Worm (Caenorhabditis elegans) whole organism, L4 larva: ENCODE measurements around the gene gpa-6.

Experiments
- F26F4.8 ChIP-seq: fragments of 200-800 bp; sonication (Bioruptor generic); conservative IDR thresholded peaks from 2 replicates; pipeline ENCODE4 v1.3.6; 2022; ENCODE audit warnings: missing genetic modification characterization, missing compliant biosample characterization
- Y105C5A.15 ChIP-seq: fragments of 200-800 bp; sonication (Bioruptor generic); IDR thresholded peaks from 2 replicates; pipeline ENCODE4 v1.3.6; 2022; ENCODE audit warnings: missing genetic modification characterization, missing compliant biosample characterization
- aha-1 ChIP-seq: fragments of 150-350 bp; peaks from one replicate; lab custom pipeline; 2014; ENCODE audit warnings: missing biosample characterization, missing genetic modification characterization
- arid-1 ChIP-seq: fragments of 200-800 bp; sonication (Bioruptor generic); conservative IDR thresholded peaks from 2 replicates; pipeline ENCODE4 v1.3.6; 2022; ENCODE audit warnings: missing genetic modification reagents, missing genetic modification characterization, missing compliant biosample characterization
- attf-4 ChIP-seq: sonication (generic microtip); optimal IDR thresholded peaks from 3 replicates; lab custom pipeline; 2017; ENCODE audit warnings: missing biosample characterization, missing genetic modification characterization
- ceh-28 ChIP-seq: fragments of 150-350 bp; optimal IDR thresholded peaks from 2 replicates; lab custom pipeline; 2014; ENCODE audit warnings: missing biosample characterization, missing genetic modification reagents, missing genetic modification characterization
- daf-16 ChIP-seq, 3 experiments: sonication (generic microtip); optimal IDR thresholded peaks; 2 replicates each; lab custom pipeline; 2016 to 2017; ENCODE audit warnings: missing genetic modification characterization in 3 of 3, missing genetic modification reagents in 3 of 3, mild to moderate bottlenecking in 2 of 3, missing compliant biosample characterization in 2 of 3, missing biosample characterization in 1 of 3, moderate library complexity in 1 of 3
- daf-19 ChIP-seq: fragments of 200-800 bp; sonication (Bioruptor generic); conservative IDR thresholded peaks from 2 replicates; pipeline ENCODE4 v1.3.6; 2022; ENCODE audit warnings: missing genetic modification characterization, missing compliant biosample characterization
- daf-8 ChIP-seq: fragments of 200-800 bp; sonication (Bioruptor generic); IDR thresholded peaks from 2 replicates; pipeline ENCODE4 v1.3.6; 2022; ENCODE audit warnings: missing genetic modification characterization, missing compliant biosample characterization
- dmd-6 ChIP-seq: fragments of 200-800 bp; sonication (Bioruptor generic); IDR thresholded peaks from 2 replicates; pipeline ENCODE4 v1.3.6; 2022; ENCODE audit warnings: missing genetic modification reagents, missing genetic modification characterization, missing compliant biosample characterization
- dmd-8 ChIP-seq: fragments of 200-800 bp; sonication (Bioruptor generic); IDR thresholded peaks from 2 replicates; pipeline ENCODE4 v1.3.6; 2022; ENCODE audit warnings: missing genetic modification characterization, missing compliant biosample characterization
- dmd-9 ChIP-seq: fragments of 200-800 bp; sonication (Bioruptor generic); IDR thresholded peaks from 2 replicates; pipeline ENCODE4 v1.3.6; 2022; ENCODE audit warnings: missing genetic modification reagents, missing genetic modification characterization, missing compliant biosample characterization
- dpl-1 ChIP-seq: fragments of 150-350 bp; optimal IDR thresholded peaks from 2 replicates; lab custom pipeline; 2014; ENCODE audit warnings: missing biosample characterization, missing genetic modification reagents, missing genetic modification characterization
- dve-1 ChIP-seq: sonication (generic microtip); optimal IDR thresholded peaks from 2 replicates; lab custom pipeline; 2017; ENCODE audit warnings: antibody characterized with exemption, mild to moderate bottlenecking, missing genetic modification characterization, missing compliant biosample characterization; ENCODE audit not compliant: insufficient read depth
- egl-43 ChIP-seq: fragments of 200-800 bp; sonication (Bioruptor generic); IDR thresholded peaks from 2 replicates; pipeline ENCODE4 v1.3.6; 2022; ENCODE audit warnings: missing genetic modification reagents, missing genetic modification characterization, missing compliant biosample characterization
- fkh-10 ChIP-seq: fragments of 150-350 bp; optimal IDR thresholded peaks from 2 replicates; lab custom pipeline; 2014; ENCODE audit warnings: missing biosample characterization, missing genetic modification reagents, missing genetic modification characterization
- hlh-11 ChIP-seq: fragments of 200-800 bp; sonication (Bioruptor generic); optimal IDR thresholded peaks from 2 replicates; lab custom pipeline; 2018; ENCODE audit warnings: mild to moderate bottlenecking, missing genetic modification characterization, missing compliant biosample characterization
- hlh-30 ChIP-seq: sonication (generic microtip); optimal IDR thresholded peaks from 2 replicates; lab custom pipeline; 2017; ENCODE audit warnings: antibody characterized with exemption, mild to moderate bottlenecking, missing genetic modification characterization, missing compliant biosample characterization; ENCODE audit not compliant: insufficient read depth
- lin-1 ChIP-seq: fragments of 200-800 bp; sonication (Bioruptor generic); IDR thresholded peaks from 2 replicates; pipeline ENCODE4 v1.3.6; 2022; ENCODE audit warnings: missing genetic modification reagents, missing genetic modification characterization, missing compliant biosample characterization
- lin-13 ChIP-seq: fragments of 150-350 bp; optimal IDR thresholded peaks from 2 replicates; lab custom pipeline; 2014; ENCODE audit warnings: missing biosample characterization, missing genetic modification reagents, missing genetic modification characterization
- lin-29 ChIP-seq: fragments of 200-800 bp; sonication (Bioruptor generic); IDR thresholded peaks from 2 replicates; pipeline ENCODE4 v1.3.6; 2022; ENCODE audit warnings: missing genetic modification reagents, missing genetic modification characterization, missing compliant biosample characterization
- lsy-2 ChIP-seq, 2 experiments: fragments of 150-350 bp in 1 of 2; sonication (generic microtip) in 1 of 2; optimal IDR thresholded peaks; 2 replicates each; lab custom pipeline; 2014 to 2017; ENCODE audit warnings: missing biosample characterization in 2 of 2, missing genetic modification characterization in 2 of 2
- mdl-1 ChIP-seq, 2 experiments: fragments of 150-350 bp in 1 of 2; sonication (generic microtip) in 1 of 2; optimal IDR thresholded peaks; 2 replicates each; lab custom pipeline; 2014 to 2017; ENCODE audit warnings: missing biosample characterization in 2 of 2, missing genetic modification characterization in 2 of 2
- mep-1 ChIP-seq: fragments of 150-350 bp; sonication (generic microtip); optimal IDR thresholded peaks from 3 replicates; lab custom pipeline; 2014; ENCODE audit warnings: missing biosample characterization, missing genetic modification characterization
- mes-2 ChIP-seq: sonication (generic microtip); optimal IDR thresholded peaks from 2 replicates; lab custom pipeline; 2016; ENCODE audit warnings: missing genotype, mild to moderate bottlenecking, missing genetic modification characterization, missing compliant biosample characterization; ENCODE audit not compliant: poor library complexity, severe bottlenecking
- mxl-2 ChIP-seq: fragments of 200-800 bp; sonication (Bioruptor generic); conservative IDR thresholded peaks from 2 replicates; pipeline ENCODE4 v1.3.6; 2022; ENCODE audit warnings: missing genetic modification reagents, missing genetic modification characterization, missing compliant biosample characterization
- mxl-3 ChIP-seq: fragments of 200-800 bp; sonication (Bioruptor generic); optimal IDR thresholded peaks from 2 replicates; lab custom pipeline; 2018; ENCODE audit warnings: mild to moderate bottlenecking, missing genetic modification characterization, missing compliant biosample characterization
- nhr-10 ChIP-seq: fragments of 150-350 bp; optimal IDR thresholded peaks from 2 replicates; lab custom pipeline; 2014; ENCODE audit warnings: missing biosample characterization, missing genetic modification characterization
- nhr-102 ChIP-seq: sonication (generic microtip); optimal IDR thresholded peaks from 2 replicates; lab custom pipeline; 2016; ENCODE audit warnings: mild to moderate bottlenecking, missing genetic modification characterization, moderate library complexity, missing compliant biosample characterization
- nhr-237 ChIP-seq: sonication (generic microtip); optimal IDR thresholded peaks from 2 replicates; lab custom pipeline; 2017; ENCODE audit warnings: missing biosample characterization, missing genetic modification characterization
- nhr-25 ChIP-seq: sonication (generic microtip); optimal IDR thresholded peaks from 2 replicates; lab custom pipeline; 2017; ENCODE audit warnings: missing genetic modification characterization, mild to moderate bottlenecking, missing compliant biosample characterization, antibody characterized with exemption, moderate library complexity, borderline replicate concordance; ENCODE audit not compliant: insufficient read depth
- nhr-28 ChIP-seq: fragments of 150-350 bp; optimal IDR thresholded peaks from 2 replicates; lab custom pipeline; 2014; ENCODE audit warnings: missing biosample characterization, missing genetic modification characterization
- nhr-41 ChIP-seq: fragments of 200-800 bp; sonication (Bioruptor generic); IDR thresholded peaks from 2 replicates; pipeline ENCODE4 v1.3.6; 2022; ENCODE audit warnings: missing genetic modification reagents, missing genetic modification characterization, missing compliant biosample characterization
- nhr-48 ChIP-seq: sonication (generic microtip); optimal IDR thresholded peaks from 2 replicates; lab custom pipeline; 2016; ENCODE audit warnings: mild to moderate bottlenecking, missing genetic modification characterization, missing compliant biosample characterization
- nhr-77 ChIP-seq: fragments of 150-350 bp; optimal IDR thresholded peaks from 2 replicates; lab custom pipeline; 2014; ENCODE audit warnings: missing biosample characterization, missing genetic modification characterization
- pha-4 ChIP-seq, 2 experiments: fragments of 150-350 bp in 1 of 2; fragments of 200-800 bp in 1 of 2; sonication (Bioruptor generic) in 1 of 2; IDR thresholded peaks in 1 of 2; optimal IDR thresholded peaks in 1 of 2; 2 replicates each; pipeline versions ENCODE4 v1.3.6 to Lab custom; 2014 to 2022; ENCODE audit warnings: missing genetic modification characterization in 2 of 2, missing genetic modification reagents in 2 of 2, missing biosample characterization in 1 of 2, missing compliant biosample characterization in 1 of 2
- php-3 ChIP-seq: fragments of 200-800 bp; sonication (Bioruptor generic); IDR thresholded peaks from 2 replicates; pipeline ENCODE4 v1.3.6; 2022; ENCODE audit warnings: missing genetic modification reagents, missing genetic modification characterization, missing compliant biosample characterization
- pqm-1 ChIP-seq: sonication (generic microtip); optimal IDR thresholded peaks from 2 replicates; lab custom pipeline; 2017; ENCODE audit warnings: missing biosample characterization, missing genetic modification characterization
- tag-97 ChIP-seq: fragments of 200-800 bp; sonication (Bioruptor generic); IDR thresholded peaks from 2 replicates; pipeline ENCODE4 v1.3.6; 2022; ENCODE audit warnings: missing genetic modification characterization, missing compliant biosample characterization
- tra-1 ChIP-seq: fragments of 200-800 bp; sonication (Bioruptor generic); IDR thresholded peaks from 2 replicates; pipeline ENCODE4 v1.3.6; 2022; ENCODE audit warnings: missing genetic modification reagents, missing genetic modification characterization, missing compliant biosample characterization
- unc-62 ChIP-seq, 3 experiments: fragments of 150-350 bp in 1 of 3; sonication (generic microtip); optimal IDR thresholded peaks in 2 of 3; peaks in 1 of 3; 1 replicate in 1 of 3; 2 replicates in 2 of 3; lab custom pipeline; 2014 to 2017; ENCODE audit warnings: missing biosample characterization in 3 of 3, missing genetic modification characterization in 3 of 3, missing genetic modification reagents in 3 of 3, missing genotype in 1 of 3
- zfp-3 ChIP-seq: fragments of 200-800 bp; sonication (Bioruptor generic); conservative IDR thresholded peaks from 2 replicates; pipeline ENCODE4 v1.3.6; 2022; ENCODE audit warnings: missing genetic modification reagents, missing genetic modification characterization, missing compliant biosample characterization

The gpa-6 gene

DNA sequence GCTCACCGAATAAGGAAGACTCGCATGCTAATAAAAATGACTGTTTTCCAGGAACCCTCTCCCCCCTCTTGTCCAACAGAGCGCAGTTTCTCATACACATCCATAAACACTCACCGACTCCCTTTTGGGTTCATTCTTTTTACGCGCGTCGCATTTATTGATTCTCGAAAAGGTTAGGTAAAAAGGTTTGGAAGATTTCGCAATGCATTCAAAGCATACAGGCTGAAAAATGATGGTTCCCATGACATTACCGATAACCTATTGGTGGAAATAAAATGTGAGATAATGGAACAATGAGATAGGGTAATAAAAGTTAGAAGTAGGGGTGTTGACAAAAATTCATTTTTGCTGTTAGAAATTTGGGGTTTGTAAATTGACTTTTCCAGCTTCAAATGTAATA, 32.5 kb upstream of the gpa-6 start:
- peak; percentile 12 for TF ChIP-seq mes-2 (tag; lab: Kevin White, UChicago)
- no peak for TF ChIP-seq daf-8 (GFP tag; lab: Robert Waterston, UW)
- no peak for TF ChIP-seq lin-29 (GFP tag; lab: Robert Waterston, UW)
- no peak for TF ChIP-seq nhr-237
- TF ChIP-seq aha-1 = peak; percentile 10

ce11 chrX:13159005-13159404, 32.0 kb upstream of the gpa-6 start:
- TF ChIP-seq php-3 (GFP tag; lab: Robert Waterston, UW) (peak; percentile 45; the same call in 1 of the 2 replicates), tag-97 (no peak), nhr-77 (tag; lab: Kevin White, UChicago) (peak; percentile 59), daf-19 (GFP tag; lab: Robert Waterston, UW) (no peak), nhr-28 (tag; lab: Kevin White, UChicago) (peak; percentile 90), mdl-1 (tag; optimal IDR thresholded peaks at IDR 0.05; lab: Kevin White, UChicago) (peak in 1 of 2 experiments; percentile 32), mxl-3 (GFP tag; lab: Kevin White, UChicago) (peak; percentile 52), hlh-30 (tag; lab: Kevin White, UChicago) (peak; percentile 46), dmd-6 (GFP tag; lab: Robert Waterston, UW) (peak; percentile 82), nhr-41 (GFP tag; lab: Robert Waterston, UW) (peak; percentile 22; the same call in 1 of the 2 replicates), arid-1 (GFP tag; lab: Robert Waterston, UW) (no peak), lin-1 (GFP tag; lab: Robert Waterston, UW) (peak; percentile 78; the same call in 1 of the 2 replicates), lsy-2 (tag; optimal IDR thresholded peaks at IDR 0.05; lab: Kevin White, UChicago) (peak in 1 of 2 experiments; percentile 48), daf-16 (GFP tag; optimal IDR thresholded peaks at IDR 0.05; lab: Kevin White, UChicago) (peak in 1 of 2 experiments; percentile 71), daf-16 (tag; optimal IDR thresholded peaks at IDR 0.05; lab: Kevin White, UChicago) (peak; percentile 97), tra-1 (peak; percentile 82), hlh-11 (tag; lab: Kevin White, UChicago) (peak; percentile 90), mes-2 (tag; lab: Kevin White, UChicago) (peak; percentile 28), egl-43 (GFP tag; lab: Robert Waterston, UW) (no peak), mep-1 (tag; lab: Kevin White, UChicago) (peak; percentile 59), dve-1 (tag; lab: Kevin White, UChicago) (peak; percentile 85), pha-4 (GFP tag; IDR thresholded peaks at IDR 0.05; lab: Robert Waterston, UW) (no peak), pha-4 (tag; optimal IDR thresholded peaks at IDR 0.05; lab: Kevin White, UChicago) (peak; percentile 23), nhr-48 (tag; lab: Kevin White, UChicago) (peak; percentile 54), F26F4.8 (GFP tag; lab: Robert Waterston, UW) (no peak), Y105C5A.15 (GFP tag; lab: Robert Waterston, UW) (no peak), unc-62 (GFP tag; optimal IDR thresholded peaks at IDR 0.05 in 1 of 2; lab: Kevin White, UChicago) (peak in 1 of 2 experiments; percentile 83), unc-62 (tag; optimal IDR thresholded peaks at IDR 0.05; lab: Kevin White, UChicago) (no peak), nhr-102 (peak; percentile 31), aha-1 (peak; percentile 14), pqm-1 (peak; percentile 95), lin-13 (GFP tag; lab: Kevin White, UChicago) (peak; percentile 15)

DNA sequence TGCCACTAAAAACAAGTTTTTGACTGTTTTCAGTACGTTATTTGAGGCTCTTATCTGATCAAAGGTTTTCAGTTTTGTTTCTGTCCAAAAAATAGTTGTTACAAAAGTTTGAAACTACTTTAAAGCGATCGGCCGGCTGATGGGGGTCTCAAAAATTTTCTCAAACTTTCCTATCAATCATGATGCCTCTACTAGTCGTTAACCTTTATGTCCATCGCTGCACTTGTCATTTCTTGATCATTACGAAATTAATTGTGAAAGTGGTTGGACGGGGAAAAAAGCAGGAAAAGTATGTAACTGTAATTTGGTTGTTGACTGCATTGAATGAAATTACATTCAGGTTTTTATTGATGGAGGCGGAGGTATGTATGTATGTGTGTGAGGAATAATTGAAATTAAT, 31.1 kb upstream of the gpa-6 start:
- TF ChIP-seq nhr-25 (tag; lab: Kevin White, UChicago) = no peak
- no peak for TF ChIP-seq nhr-77 (tag; lab: Kevin White, UChicago)
- 0 out of 2 replicates have a peak, but pooled peaks have one; percentile 15 for TF ChIP-seq tra-1
- no peak for TF ChIP-seq mxl-2 (GFP tag; lab: Robert Waterston, UW)
- TF ChIP-seq php-3 (GFP tag; lab: Robert Waterston, UW) = no peak
- no peak for TF ChIP-seq nhr-10
- TF ChIP-seq unc-62 (GFP tag; optimal IDR thresholded peaks at IDR 0.05 in 1 of 2; lab: Kevin White, UChicago) = peak in 1 of 2 experiments; percentile 13
- no peak for TF ChIP-seq unc-62 (tag; optimal IDR thresholded peaks at IDR 0.05; lab: Kevin White, UChicago)
- TF ChIP-seq dpl-1 (GFP tag; lab: Kevin White, UChicago) = no peak
- TF ChIP-seq daf-16 (GFP tag; optimal IDR thresholded peaks at IDR 0.05; lab: Kevin White, UChicago) = no peak
- peak; percentile 75 for TF ChIP-seq daf-16 (tag; optimal IDR thresholded peaks at IDR 0.05; lab: Kevin White, UChicago)
- TF ChIP-seq arid-1 (GFP tag; lab: Robert Waterston, UW) = no peak
- TF ChIP-seq fkh-10 (GFP tag; lab: Kevin White, UChicago) = no peak
- TF ChIP-seq mdl-1 (tag; optimal IDR thresholded peaks at IDR 0.05; lab: Kevin White, UChicago) = no peak
- 0 out of 2 replicates have a peak, but pooled peaks have one; percentile 13 for TF ChIP-seq dmd-6 (GFP tag; lab: Robert Waterston, UW)
- no peak for TF ChIP-seq dmd-9 (GFP tag; lab: Robert Waterston, UW)
- no peak for TF ChIP-seq zfp-3 (GFP tag; lab: Robert Waterston, UW)
- TF ChIP-seq ceh-28 (tag; lab: Kevin White, UChicago) = no peak
- no peak for TF ChIP-seq attf-4 (tag; lab: Kevin White, UChicago)
- TF ChIP-seq nhr-28 (tag; lab: Kevin White, UChicago) = peak; percentile 32
- TF ChIP-seq dmd-8 (GFP tag; lab: Robert Waterston, UW) = no peak
- TF ChIP-seq, all 104 proteins: peak for 5
